Fruit fly (Drosophila melanogaster): ENCODE measurements around the gene Qsox3.

dm6 chr3R:21871348-21871940, 40.2 kb upstream of the Qsox3 start:
- no peak for TF ChIP-seq Met (GFP tag; optimal IDR thresholded peaks at IDR 0.05)
- TF ChIP-seq Sox14 (GFP tag; optimal IDR thresholded peaks at IDR 0.05): no peak
- TF ChIP-seq Hr39 (GFP tag; optimal IDR thresholded peaks at IDR 0.05): no peak
- no peak for TF ChIP-seq CG10669 (GFP tag; optimal IDR thresholded peaks at IDR 0.05)
- no peak for TF ChIP-seq CG3032 (tag; optimal IDR thresholded peaks at IDR 0.05)
- TF ChIP-seq OdsH (GFP tag; optimal IDR thresholded peaks at IDR 0.05): no peak
- no peak for TF ChIP-seq net (GFP tag; optimal IDR thresholded peaks at IDR 0.05)
- no peak for TF ChIP-seq Blimp-1 (GFP tag; optimal IDR thresholded peaks at IDR 0.05)

Measured in whole organism, prepupa.